Fruit fly (Drosophila melanogaster) whole organism, embryonic: ENCODE measurements around the gene CG34057.

Experiments used
- Bdp1 ChIP-seq: fragments of 200-800 bp; sonication (Bioruptor generic); optimal IDR thresholded peaks from 3 replicates; lab custom pipeline; 2016; ENCODE audit warnings: missing biosample characterization, missing genetic modification characterization
- CG10565 ChIP-seq: fragments of 200-800 bp; sonication (Bioruptor generic); optimal IDR thresholded peaks from 3 replicates; lab custom pipeline; 2016; ENCODE audit warnings: missing biosample characterization, mild to moderate bottlenecking, missing genetic modification characterization
- CG12071 ChIP-seq: fragments of 200-800 bp; sonication (Bioruptor generic); optimal IDR thresholded peaks from 3 replicates; lab custom pipeline; 2018; ENCODE audit warnings: missing biosample characterization, mild to moderate bottlenecking, missing genetic modification characterization
- CG13624 ChIP-seq: fragments of 200-800 bp; sonication (Bioruptor generic); optimal IDR thresholded peaks from 2 replicates; lab custom pipeline; 2016; ENCODE audit warnings: missing biosample characterization, missing genetic modification characterization
- CG13775 ChIP-seq: fragments of 200-800 bp; sonication (Bioruptor generic); optimal IDR thresholded peaks from 3 replicates; lab custom pipeline; 2017; ENCODE audit warnings: missing biosample characterization, mild to moderate bottlenecking, missing genetic modification characterization
- CG14050 ChIP-seq: fragments of 200-800 bp; sonication (Bioruptor generic); IDR thresholded peaks from 3 replicates; pipeline ENCODE4 v1.3.6; 2022; ENCODE audit warnings: missing biosample characterization, missing genetic modification characterization
- CG1529 ChIP-seq: fragments of 200-800 bp; sonication (Bioruptor generic); optimal IDR thresholded peaks from 3 replicates; lab custom pipeline; 2018; ENCODE audit warnings: missing biosample characterization, missing genetic modification characterization
- CG15696 ChIP-seq: fragments of 200-800 bp; sonication (Bioruptor generic); optimal IDR thresholded peaks from 2 replicates; lab custom pipeline; 2019; ENCODE audit warnings: missing biosample characterization, mild to moderate bottlenecking, missing genetic modification characterization, moderate library complexity
- CG1602 ChIP-seq: fragments of 200-800 bp; sonication (Bioruptor generic); optimal IDR thresholded peaks from 3 replicates; lab custom pipeline; 2016; ENCODE audit warnings: missing biosample characterization, missing genetic modification characterization
- CG17361 ChIP-seq: fragments of 200-800 bp; sonication (Bioruptor generic); IDR thresholded peaks from 3 replicates; pipeline ENCODE4 v1.3.6; 2022; ENCODE audit warnings: missing biosample characterization, missing genetic modification characterization
- CG18011 ChIP-seq: fragments of 200-800 bp; sonication (Bioruptor generic); optimal IDR thresholded peaks from 2 replicates; lab custom pipeline; 2017; ENCODE audit warnings: missing biosample characterization, missing genetic modification characterization, mild to moderate bottlenecking, moderate library complexity, missing genotype
- CG1832 ChIP-seq: fragments of 200-800 bp; sonication (Bioruptor generic); optimal IDR thresholded peaks from 2 replicates; lab custom pipeline; 2017; ENCODE audit warnings: missing biosample characterization, mild to moderate bottlenecking, missing genetic modification characterization, inconsistent platforms
- CG2120 ChIP-seq: fragments of 200-800 bp; sonication (Bioruptor generic); optimal IDR thresholded peaks from 3 replicates; lab custom pipeline; 2016; ENCODE audit warnings: missing biosample characterization, missing genetic modification characterization
- CG2129 ChIP-seq: fragments of 200-800 bp; sonication (Bioruptor generic); IDR thresholded peaks from 2 replicates; pipeline ENCODE4 v1.3.6; 2022; ENCODE audit warnings: missing biosample characterization, missing genetic modification characterization; ENCODE audit not compliant: partially characterized antibody
- CG2199 ChIP-seq: fragments of 200-800 bp; sonication (Bioruptor generic); IDR thresholded peaks from 3 replicates; pipeline ENCODE4 v1.3.6; 2022; ENCODE audit warnings: missing biosample characterization, missing genetic modification characterization
- CG3065 ChIP-seq: fragments of 200-800 bp; sonication (Bioruptor generic); optimal IDR thresholded peaks from 2 replicates; lab custom pipeline; 2016; ENCODE audit warnings: missing biosample characterization, missing genetic modification characterization
- CG31224 ChIP-seq: fragments of 200-800 bp; sonication (Bioruptor generic); IDR thresholded peaks from 2 replicates; pipeline ENCODE4 v1.3.6; 2022; ENCODE audit warnings: missing biosample characterization, missing genetic modification characterization
- CG4360 ChIP-seq: fragments of 200-800 bp; sonication (Bioruptor generic); IDR thresholded peaks from 2 replicates; pipeline ENCODE4 v1.3.6; 2022; ENCODE audit warnings: missing biosample characterization, missing genetic modification characterization
- CG4424 ChIP-seq: fragments of 200-800 bp; sonication (Bioruptor generic); optimal IDR thresholded peaks from 3 replicates; lab custom pipeline; 2016; ENCODE audit warnings: missing biosample characterization, missing genetic modification characterization
- CG4820 ChIP-seq: fragments of 200-800 bp; sonication (Bioruptor generic); optimal IDR thresholded peaks from 3 replicates; lab custom pipeline; 2016; ENCODE audit warnings: missing biosample characterization, missing genetic modification characterization
- CG5953 ChIP-seq: fragments of 200-800 bp; sonication (Bioruptor generic); IDR thresholded peaks from 2 replicates; pipeline ENCODE4 v1.3.6; 2022; ENCODE audit warnings: missing biosample characterization, missing genetic modification characterization
- CG6791 ChIP-seq: fragments of 200-800 bp; sonication (Bioruptor generic); IDR thresholded peaks from 3 replicates; pipeline ENCODE4 v1.3.6; 2022; ENCODE audit warnings: missing biosample characterization, missing genetic modification characterization; ENCODE audit not compliant: partially characterized antibody
- CG8478 ChIP-seq: fragments of >200 bp; optimal IDR thresholded peaks from 2 replicates; lab custom pipeline; 2018
- CG8765 ChIP-seq: fragments of 200-800 bp; sonication (Bioruptor generic); IDR thresholded peaks from 2 replicates; pipeline ENCODE4 v1.3.6; 2022; ENCODE audit warnings: missing biosample characterization, missing genetic modification characterization
- CHES-1-like ChIP-seq: fragments of 200-800 bp; sonication (Bioruptor generic); optimal IDR thresholded peaks from 2 replicates; lab custom pipeline; 2016; ENCODE audit warnings: missing biosample characterization, missing genetic modification characterization
- Dad ChIP-seq: fragments of 200-800 bp; sonication (Bioruptor generic); optimal IDR thresholded peaks from 3 replicates; lab custom pipeline; 2016; ENCODE audit warnings: missing biosample characterization, missing genetic modification characterization
- E2f1 ChIP-seq: fragments of 200-800 bp; sonication (Bioruptor generic); IDR thresholded peaks from 2 replicates; pipeline ENCODE4 v1.3.6; 2022; ENCODE audit warnings: missing biosample characterization, missing genetic modification characterization
- Fer3 ChIP-seq: fragments of 200-800 bp; sonication (Bioruptor generic); optimal IDR thresholded peaks from 2 replicates; lab custom pipeline; 2018; ENCODE audit warnings: missing biosample characterization, mild to moderate bottlenecking, missing genetic modification characterization, moderate library complexity
- Gsc ChIP-seq: fragments of 200-800 bp; sonication (Bioruptor generic); IDR thresholded peaks from 2 replicates; pipeline ENCODE4 v1.3.6; 2022; ENCODE audit warnings: missing biosample characterization, missing genetic modification characterization
- Gug ChIP-seq: fragments of 200-800 bp; sonication (Bioruptor generic); IDR thresholded peaks from 4 replicates; pipeline ENCODE4 v1.3.6; 2022; ENCODE audit warnings: missing biosample characterization, missing genetic modification characterization
- HHEX ChIP-seq: fragments of 200-800 bp; sonication (Bioruptor generic); optimal IDR thresholded peaks from 3 replicates; lab custom pipeline; 2017; ENCODE audit warnings: missing biosample characterization, mild to moderate bottlenecking, missing genetic modification characterization, missing genetic modification reagents
- Hand ChIP-seq: fragments of 200-800 bp; sonication (Bioruptor generic); optimal IDR thresholded peaks from 2 replicates; lab custom pipeline; 2017; ENCODE audit warnings: mild to moderate bottlenecking, missing biosample characterization, missing genetic modification reagents, missing genetic modification characterization
- HmgD ChIP-seq: fragments of 200-800 bp; sonication (Bioruptor generic); optimal IDR thresholded peaks from 3 replicates; lab custom pipeline; 2016; ENCODE audit warnings: missing biosample characterization, missing genetic modification characterization
- Hmr ChIP-seq: fragments of 200-800 bp; sonication (Bioruptor generic); optimal IDR thresholded peaks from 3 replicates; lab custom pipeline; 2017; ENCODE audit warnings: mild to moderate bottlenecking, missing biosample characterization, missing genetic modification reagents, missing genetic modification characterization
- Kr ChIP-seq: fragments of 200-800 bp; sonication (Bioruptor generic); optimal IDR thresholded peaks from 2 replicates; lab custom pipeline; 2017; ENCODE audit warnings: missing biosample characterization, mild to moderate bottlenecking, missing genetic modification characterization
- Xrp1 ChIP-seq: fragments of 200-800 bp; sonication (Bioruptor generic); IDR thresholded peaks from 2 replicates; pipeline ENCODE4 v1.3.6; 2022; ENCODE audit warnings: missing biosample characterization, missing genetic modification characterization
- chn ChIP-seq: fragments of 200-800 bp; sonication (Bioruptor generic); optimal IDR thresholded peaks from 2 replicates; lab custom pipeline; 2016; ENCODE audit warnings: missing biosample characterization, missing genetic modification characterization
- crol ChIP-seq: fragments of 200-800 bp; sonication (Bioruptor generic); IDR thresholded peaks from 2 replicates; pipeline ENCODE4 v1.3.6; 2022; ENCODE audit warnings: missing biosample characterization, missing genetic modification characterization
- esg ChIP-seq: fragments of 200-800 bp; sonication (Bioruptor generic); conservative IDR thresholded peaks from 2 replicates; pipeline ENCODE4 v1.3.6; 2022; ENCODE audit warnings: missing biosample characterization, missing genetic modification characterization
- grau ChIP-seq: fragments of 200-800 bp; optimal IDR thresholded peaks from 3 replicates; lab custom pipeline; 2019; ENCODE audit warnings: missing biosample characterization, mild to moderate bottlenecking, missing genetic modification characterization, moderate library complexity
- gro ChIP-seq: fragments of 200-800 bp; sonication (Bioruptor generic); optimal IDR thresholded peaks from 2 replicates; lab custom pipeline; 2016; ENCODE audit warnings: missing biosample characterization, missing genetic modification characterization
- kah ChIP-seq: fragments of 200-800 bp; sonication (Bioruptor generic); optimal IDR thresholded peaks from 2 replicates; lab custom pipeline; 2018; ENCODE audit warnings: missing biosample characterization, mild to moderate bottlenecking, missing genetic modification characterization
- kay ChIP-seq: fragments of 200-800 bp; sonication (Bioruptor generic); optimal IDR thresholded peaks from 2 replicates; lab custom pipeline; 2016; ENCODE audit warnings: missing biosample characterization, missing genetic modification characterization
- lola ChIP-seq, 3 experiments: fragments of >200 bp in 2 of 3; fragments of 200-800 bp in 1 of 3; sonication (Bioruptor generic) in 1 of 3; optimal IDR thresholded peaks; 2 replicates each; lab custom pipeline; 2017 to 2019; ENCODE audit warnings: missing biosample characterization in 3 of 3, missing genetic modification characterization in 3 of 3, mild to moderate bottlenecking in 1 of 3, moderate library complexity in 1 of 3
- slbo ChIP-seq: fragments of 200-800 bp; sonication (Bioruptor generic); IDR thresholded peaks from 2 replicates; pipeline ENCODE4 v1.3.6; 2022; ENCODE audit warnings: missing biosample characterization, missing genetic modification characterization
- sr ChIP-seq: fragments of 200-800 bp; sonication (Bioruptor generic); IDR thresholded peaks from 3 replicates; pipeline ENCODE4 v1.3.6; 2022; ENCODE audit warnings: missing biosample characterization, missing genetic modification characterization
- sug ChIP-seq: fragments of 200-800 bp; optimal IDR thresholded peaks from 2 replicates; lab custom pipeline; 2019; ENCODE audit warnings: missing biosample characterization, mild to moderate bottlenecking, missing genetic modification characterization, moderate library complexity
- tgo ChIP-seq: fragments of 200-800 bp; sonication (Bioruptor generic); IDR thresholded peaks from 3 replicates; pipeline ENCODE4 v1.3.6; 2022; ENCODE audit warnings: missing biosample characterization, missing genetic modification characterization
- tll ChIP-seq, 2 experiments: fragments of 200-800 bp in 1 of 2; fragments of >200 bp in 1 of 2; sonication (Bioruptor generic) in 1 of 2; optimal IDR thresholded peaks; 2 replicates each; lab custom pipeline; 2017 to 2019; ENCODE audit warnings: missing biosample characterization in 2 of 2, missing genetic modification characterization in 2 of 2, mild to moderate bottlenecking in 1 of 2, moderate library complexity in 1 of 2
- twi ChIP-seq: fragments of 200-800 bp; optimal IDR thresholded peaks from 2 replicates; lab custom pipeline; 2019; ENCODE audit warnings: missing biosample characterization, mild to moderate bottlenecking, missing genetic modification characterization, moderate library complexity
- wdn ChIP-seq: fragments of 200-800 bp; sonication (Bioruptor generic); IDR thresholded peaks from 2 replicates; pipeline ENCODE4 v1.3.6; 2022; ENCODE audit warnings: missing biosample characterization, missing genetic modification characterization
- zfh1 ChIP-seq: fragments of 200-800 bp; sonication (Bioruptor generic); IDR thresholded peaks from 3 replicates; pipeline ENCODE4 v1.3.6; 2022; ENCODE audit warnings: missing biosample characterization, missing genetic modification characterization

CG34057 gene

DNA sequence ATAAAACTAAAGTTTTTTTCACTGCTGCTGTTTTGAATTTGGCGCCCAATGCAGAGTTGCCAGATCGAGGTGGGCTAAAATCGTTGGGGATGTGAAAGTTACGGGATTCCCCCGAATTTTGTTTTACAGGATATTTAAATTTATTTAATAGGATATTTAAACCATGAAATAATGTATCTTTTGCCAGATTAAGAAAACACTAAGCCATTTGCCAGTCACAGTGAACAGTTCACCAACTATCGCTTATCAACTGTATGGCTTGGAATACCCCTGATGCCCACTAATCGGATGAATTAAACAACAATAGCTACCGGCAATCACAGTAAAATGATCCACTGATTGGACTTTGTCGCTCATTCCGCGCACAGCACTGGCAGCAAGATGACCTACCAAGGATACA is 46.1 kb upstream of the CG34057 start, which contains the start of gene Dci (continued):
- no peak for TF ChIP-seq twi (tag; lab: Kevin White, UChicago)
- no peak for TF ChIP-seq crol
- no peak for TF ChIP-seq Fer3 (tag; lab: Kevin White, UChicago)
- no peak for TF ChIP-seq sug (tag; lab: Kevin White, UChicago)
- TF ChIP-seq sr (GFP tag; lab: Robert Waterston, UW): no peak
- TF ChIP-seq CG10565 (GFP tag; lab: Kevin White, UChicago): no peak
- peak; percentile 32; the same call in 1 of the 2 replicates for TF ChIP-seq wdn (GFP tag; lab: Robert Waterston, UW)
- TF ChIP-seq Kr (GFP tag; lab: Kevin White, UChicago): no peak
- peak; percentile 71 for TF ChIP-seq CHES-1-like
- TF ChIP-seq slbo: peak; percentile 93
- peak; percentile 53; the same call in 2 of the 3 replicates for TF ChIP-seq CG14050
- TF ChIP-seq Gug: peak; percentile 41; the same call in 2 of the 4 replicates
- TF ChIP-seq chn (GFP tag; lab: Kevin White, UChicago): peak; percentile 77
- TF ChIP-seq tll (GFP tag; optimal IDR thresholded peaks at IDR 0.05; lab: Kevin White, UChicago): no peak
- TF ChIP-seq zfh1 (GFP tag; lab: Robert Waterston, UW): peak; percentile 54; the same call in 2 of the 3 replicates
- TF ChIP-seq Xrp1 (GFP tag; lab: Robert Waterston, UW): peak; percentile 78
- peak; percentile 43 for TF ChIP-seq CG15696 (tag; lab: Kevin White, UChicago)
- TF ChIP-seq CG8478 (lab: Kevin White, UChicago): peak; percentile 57
- peak; percentile 29 for TF ChIP-seq HmgD (GFP tag; lab: Kevin White, UChicago)
- peak; percentile 57 for TF ChIP-seq CG5953 (GFP tag; lab: Robert Waterston, UW)
- peak; percentile 82 for TF ChIP-seq CG2129 (GFP tag; lab: Robert Waterston, UW)
- TF ChIP-seq CG6791 (GFP tag; lab: Robert Waterston, UW): peak; percentile 66
- peak; percentile 68 for TF ChIP-seq E2f1
- TF ChIP-seq CG12071: no peak
- 0 out of 3 replicates have a peak, but pooled peaks have one; percentile 73 for TF ChIP-seq CG2199 (GFP tag; lab: Robert Waterston, UW)
- TF ChIP-seq CG4424: peak; percentile 3
- TF ChIP-seq esg: peak; percentile 88
- TF ChIP-seq CG4360 (GFP tag; lab: Robert Waterston, UW): no peak
- TF ChIP-seq HHEX (GFP tag; lab: Kevin White, UChicago): no peak
- no peak for TF ChIP-seq CG18011 (GFP tag; lab: Kevin White, UChicago)
- peak; percentile 77 for TF ChIP-seq Dad (GFP tag; lab: Kevin White, UChicago)
- TF ChIP-seq lola (GFP tag; optimal IDR thresholded peaks at IDR 0.05; lab: Kevin White, UChicago): peak in 1 of 3 experiments; percentile 64
- no peak for TF ChIP-seq gro (GFP tag; lab: Kevin White, UChicago)
- peak; percentile 60; the same call in 1 of the 2 replicates for TF ChIP-seq CG31224 (GFP tag; lab: Robert Waterston, UW)
- TF ChIP-seq Gsc: no peak
- TF ChIP-seq CG1832: no peak
- peak; percentile 83 for TF ChIP-seq CG2120 (GFP tag; lab: Kevin White, UChicago)
- no peak for TF ChIP-seq Hand (GFP tag; lab: Kevin White, UChicago)
- TF ChIP-seq CG4820: peak; percentile 49
- no peak for TF ChIP-seq CG3065 (GFP tag; lab: Kevin White, UChicago)
- TF ChIP-seq CG13775: peak; percentile 79
- TF ChIP-seq CG1529 (GFP tag; lab: Kevin White, UChicago): peak; percentile 39
- no peak; the same call in 2 of the 3 replicates for TF ChIP-seq CG17361
- peak; percentile 71 for TF ChIP-seq grau (tag; lab: Kevin White, UChicago)
- TF ChIP-seq CG8765 (GFP tag; lab: Robert Waterston, UW): peak; percentile 50; the same call in 1 of the 2 replicates
- no peak for TF ChIP-seq kah (GFP tag; lab: Kevin White, UChicago)
- peak; percentile 71 for TF ChIP-seq CG13624 (GFP tag; lab: Kevin White, UChicago)
- peak; percentile 55 for TF ChIP-seq Bdp1 (GFP tag; lab: Kevin White, UChicago)
- TF ChIP-seq Hmr (GFP tag; lab: Kevin White, UChicago): peak; percentile 64
- TF ChIP-seq kay (GFP tag; lab: Kevin White, UChicago): no peak
- TF ChIP-seq tgo (GFP tag; lab: Robert Waterston, UW): peak; percentile 70
- TF ChIP-seq CG1602 (GFP tag; lab: Kevin White, UChicago): peak; percentile 71
